Fruit fly (Drosophila melanogaster): ENCODE data around the gene Yp3.

The Yp3 gene

dm6 chrX:13717982-13718402, 41.4 kb upstream of the Yp3 start, which contains the start of gene Nadsyn (continued):
- no peak for TF ChIP-seq GATAe (GFP tag; conservative IDR thresholded peaks at IDR 0.05)
- no peak for TF ChIP-seq bab2 (GFP tag; optimal IDR thresholded peaks at IDR 0.05)
- no peak for TF ChIP-seq CG8478 (optimal IDR thresholded peaks at IDR 0.05)
- TF ChIP-seq CG8388 (GFP tag; optimal IDR thresholded peaks at IDR 0.05), result no peak
- TF ChIP-seq CG6175 (GFP tag; IDR thresholded peaks at IDR 0.05), result no peak
- no peak for TF ChIP-seq CG3726 (GFP tag; IDR thresholded peaks at IDR 0.05)
- no peak for TF ChIP-seq Bteb2 (GFP tag; optimal IDR thresholded peaks at IDR 0.05)
- no peak for TF ChIP-seq CG7786 (GFP tag; optimal IDR thresholded peaks at IDR 0.05)
- TF ChIP-seq CG14965 (GFP tag; optimal IDR thresholded peaks at IDR 0.05; ENCODE audit: borderline replicate concordance), result no peak
- peak; percentile 86 for TF ChIP-seq Scr (GFP tag; IDR thresholded peaks at IDR 0.05; ENCODE audit: partially characterized antibody)
- no peak for TF ChIP-seq BtbVII (GFP tag; optimal IDR thresholded peaks at IDR 0.05)
- no peak for TF ChIP-seq CG2712 (tag; optimal IDR thresholded peaks at IDR 0.05)
- TF ChIP-seq slbo (GFP tag; IDR thresholded peaks at IDR 0.05), result no peak; the same call in 1 of the 2 replicates
- TF ChIP-seq toy (GFP tag; IDR thresholded peaks at IDR 0.05), result no peak
- no peak for TF ChIP-seq Kr (GFP tag; optimal IDR thresholded peaks at IDR 0.05)
- no peak for TF ChIP-seq sisA (GFP tag; IDR thresholded peaks at IDR 0.05)
- TF ChIP-seq pzg (GFP tag; optimal IDR thresholded peaks at IDR 0.05), result peak; percentile 49
- no peak for TF ChIP-seq HLH54F (GFP tag; optimal IDR thresholded peaks at IDR 0.05)
- TF ChIP-seq D (optimal IDR thresholded peaks at IDR 0.05), result no peak
- no peak for TF ChIP-seq D (GFP tag; optimal IDR thresholded peaks at IDR 0.05)
- TF ChIP-seq CG7271 (tag; optimal IDR thresholded peaks at IDR 0.05), result no peak
- no peak for TF ChIP-seq Dip2 (GFP tag; IDR thresholded peaks at IDR 0.05)
- TF ChIP-seq CG8089 (GFP tag; optimal IDR thresholded peaks at IDR 0.05), result no peak
- no peak for TF ChIP-seq sug (tag; optimal IDR thresholded peaks at IDR 0.05)
- TF ChIP-seq sens (GFP tag), result peak; percentile 75
- no peak for TF ChIP-seq CrebB (tag; optimal IDR thresholded peaks at IDR 0.05)
- no peak for TF ChIP-seq lov (optimal IDR thresholded peaks at IDR 0.05)
- TF ChIP-seq lov (GFP tag; IDR thresholded peaks at IDR 0.05), result no peak
- TF ChIP-seq Lpt (GFP tag; optimal IDR thresholded peaks at IDR 0.05), result no peak
- no peak for TF ChIP-seq ac (GFP tag; optimal IDR thresholded peaks at IDR 0.05)
- peak; percentile 89 for TF ChIP-seq amos (GFP tag; IDR thresholded peaks at IDR 0.05; ENCODE audit: partially characterized antibody)
- no peak for TF ChIP-seq pum (GFP tag; optimal IDR thresholded peaks at IDR 0.05)
- no peak for TF ChIP-seq CG15011 (GFP tag; optimal IDR thresholded peaks at IDR 0.05)
- TF ChIP-seq Mad (GFP tag; optimal IDR thresholded peaks at IDR 0.05), result no peak
- no peak for TF ChIP-seq dpn (GFP tag; optimal IDR thresholded peaks at IDR 0.05)
- TF ChIP-seq wek (GFP tag; optimal IDR thresholded peaks at IDR 0.05), result no peak
- TF ChIP-seq CG7928 (GFP tag; optimal IDR thresholded peaks at IDR 0.05), result no peak
- no peak for TF ChIP-seq repo (GFP tag; optimal IDR thresholded peaks at IDR 0.05)
- no peak for TF ChIP-seq ara (GFP tag; IDR thresholded peaks at IDR 0.05)
- TF ChIP-seq HmgD (GFP tag; optimal IDR thresholded peaks at IDR 0.05), result no peak
- TF ChIP-seq CG3281 (GFP tag; optimal IDR thresholded peaks at IDR 0.05), result no peak
- no peak for TF ChIP-seq CG12942 (GFP tag; optimal IDR thresholded peaks at IDR 0.05)
- no peak for TF ChIP-seq dimm (GFP tag; IDR thresholded peaks at IDR 0.05)
- no peak for TF ChIP-seq CG17328 (GFP tag; IDR thresholded peaks at IDR 0.05)
- TF ChIP-seq exex (tag; optimal IDR thresholded peaks at IDR 0.05), result no peak
- TF ChIP-seq ato (GFP tag; IDR thresholded peaks at IDR 0.05; ENCODE audit: partially characterized antibody), result peak; percentile 52
- no peak for TF ChIP-seq Camta (GFP tag; optimal IDR thresholded peaks at IDR 0.05)
- TF ChIP-seq fd102C (GFP tag; optimal IDR thresholded peaks at IDR 0.05), result no peak
- TF ChIP-seq CG34376 (GFP tag; optimal IDR thresholded peaks at IDR 0.05), result no peak
- no peak for TF ChIP-seq CG6765 (GFP tag; optimal IDR thresholded peaks at IDR 0.05)
- no peak for TF ChIP-seq CG2120 (GFP tag; optimal IDR thresholded peaks at IDR 0.05)
- TF ChIP-seq gcm2 (GFP tag; optimal IDR thresholded peaks at IDR 0.05), result no peak
- no peak for TF ChIP-seq Usf (GFP tag; optimal IDR thresholded peaks at IDR 0.05)
- peak; percentile 84 for TF ChIP-seq Opbp (GFP tag; IDR thresholded peaks at IDR 0.05; ENCODE audit: partially characterized antibody)
